Worm (Caenorhabditis elegans) whole organism, L3 larva: Measurements from ENCODE around the gene Y37E11AR.7.

Source experiments
- R02D3.7 ChIP-seq: fragments of 150-350 bp; optimal IDR thresholded peaks from 2 replicates; lab custom pipeline; 2014; ENCODE audit warnings: missing biosample characterization, missing genetic modification characterization
- ZK546.5 ChIP-seq: sonication (generic microtip); optimal IDR thresholded peaks from 2 replicates; lab custom pipeline; 2017; ENCODE audit warnings: missing biosample characterization, missing genetic modification characterization
- aly-2 ChIP-seq: fragments of 150-350 bp; optimal IDR thresholded peaks from 2 replicates; lab custom pipeline; 2014; ENCODE audit warnings: missing biosample characterization, missing genetic modification characterization
- ama-1 ChIP-seq: fragments of 150-350 bp; optimal IDR thresholded peaks from 2 replicates; lab custom pipeline; 2018
- ceh-16 ChIP-seq: sonication (generic microtip); optimal IDR thresholded peaks from 2 replicates; lab custom pipeline; 2017; ENCODE audit warnings: missing biosample characterization, missing genetic modification characterization
- ceh-82 ChIP-seq: fragments of 150-350 bp; optimal IDR thresholded peaks from 2 replicates; lab custom pipeline; 2014; ENCODE audit warnings: missing biosample characterization, missing genetic modification characterization
- ceh-9 ChIP-seq: sonication (generic microtip); optimal IDR thresholded peaks from 2 replicates; lab custom pipeline; 2018; ENCODE audit warnings: missing biosample characterization, missing genetic modification characterization
- daf-12 ChIP-seq: fragments of 150-350 bp; optimal IDR thresholded peaks from 2 replicates; lab custom pipeline; 2014; ENCODE audit warnings: missing biosample characterization, missing genetic modification reagents, missing genetic modification characterization
- egl-27 ChIP-seq: sonication (generic microtip); optimal IDR thresholded peaks from 4 replicates; lab custom pipeline; 2017; ENCODE audit warnings: missing biosample characterization, missing genetic modification reagents, missing genetic modification characterization
- egl-5 ChIP-seq: fragments of 150-350 bp; optimal IDR thresholded peaks from 2 replicates; lab custom pipeline; 2017; ENCODE audit warnings: missing biosample characterization, missing genetic modification reagents, missing genetic modification characterization, inconsistent platforms
- elt-2 ChIP-seq: sonication (generic microtip); optimal IDR thresholded peaks from 2 replicates; lab custom pipeline; 2016; ENCODE audit warnings: missing genetic modification reagents, mild to moderate bottlenecking, missing genetic modification characterization, missing compliant biosample characterization
- elt-3 ChIP-seq, 3 experiments: fragments of 150-350 bp in 1 of 3; sonication (generic microtip) in 2 of 3; optimal IDR thresholded peaks; 2 replicates in 2 of 3; 4 replicates in 1 of 3; lab custom pipeline; 2014 to 2017; ENCODE audit warnings: missing biosample characterization in 3 of 3, missing genetic modification characterization in 3 of 3
- eor-1 ChIP-seq, 2 experiments: fragments of 150-350 bp; optimal IDR thresholded peaks; 2 replicates each; lab custom pipeline; 2014 to 2018; ENCODE audit warnings: missing biosample characterization in 2 of 2, missing genetic modification characterization in 2 of 2
- fkh-10 ChIP-seq: sonication (generic microtip); optimal IDR thresholded peaks from 2 replicates; lab custom pipeline; 2017; ENCODE audit warnings: missing biosample characterization, missing genetic modification reagents, missing genetic modification characterization
- fkh-2 ChIP-seq: fragments of 150-350 bp; optimal IDR thresholded peaks from 2 replicates; lab custom pipeline; 2014; ENCODE audit warnings: missing biosample characterization, missing genetic modification reagents, missing genetic modification characterization
- fos-1 ChIP-seq: fragments of 150-350 bp; optimal IDR thresholded peaks from 2 replicates; lab custom pipeline; 2014; ENCODE audit warnings: missing biosample characterization, missing genetic modification characterization
- hmg-11 ChIP-seq: sonication (generic microtip); optimal IDR thresholded peaks from 2 replicates; lab custom pipeline; 2016; ENCODE audit warnings: missing genetic modification characterization, missing compliant biosample characterization
- jun-1 ChIP-seq: fragments of 150-350 bp; optimal IDR thresholded peaks from 2 replicates; lab custom pipeline; 2014; ENCODE audit warnings: missing biosample characterization, missing genetic modification reagents, missing genetic modification characterization
- lin-15B ChIP-seq: fragments of 150-350 bp; optimal IDR thresholded peaks from 2 replicates; lab custom pipeline; 2014; ENCODE audit warnings: missing biosample characterization, missing genetic modification characterization
- lin-39 ChIP-seq: fragments of 150-350 bp; optimal IDR thresholded peaks from 2 replicates; lab custom pipeline; 2018; ENCODE audit warnings: missing biosample characterization, missing genetic modification reagents, missing genetic modification characterization
- lsy-12 ChIP-seq: sonication (generic microtip); optimal IDR thresholded peaks from 2 replicates; lab custom pipeline; 2016; ENCODE audit warnings: mild to moderate bottlenecking, missing genetic modification characterization, missing compliant biosample characterization
- mml-1 ChIP-seq: fragments of 150-350 bp; sonication (generic microtip); optimal IDR thresholded peaks from 3 replicates; lab custom pipeline; 2014; ENCODE audit warnings: missing biosample characterization, missing genetic modification characterization
- nfya-1 ChIP-seq: sonication (generic microtip); optimal IDR thresholded peaks from 2 replicates; lab custom pipeline; 2017; ENCODE audit warnings: missing genetic modification characterization, mild to moderate bottlenecking, missing compliant biosample characterization, antibody characterized with exemption, moderate library complexity; ENCODE audit not compliant: insufficient read depth
- nhr-11 ChIP-seq: fragments of 150-350 bp; optimal IDR thresholded peaks from 2 replicates; lab custom pipeline; 2014; ENCODE audit warnings: missing biosample characterization, missing genetic modification characterization
- nhr-12 ChIP-seq: fragments of 150-350 bp; optimal IDR thresholded peaks from 2 replicates; lab custom pipeline; 2014; ENCODE audit warnings: missing biosample characterization, missing genetic modification characterization
- nhr-23 ChIP-seq: fragments of 150-350 bp; optimal IDR thresholded peaks from 2 replicates; lab custom pipeline; 2014; ENCODE audit warnings: missing biosample characterization, missing genetic modification reagents, missing genetic modification characterization
- nhr-237 ChIP-seq: fragments of 150-350 bp; optimal IDR thresholded peaks from 2 replicates; lab custom pipeline; 2014; ENCODE audit warnings: missing biosample characterization, missing genetic modification characterization
- nhr-25 ChIP-seq: sonication (generic microtip); optimal IDR thresholded peaks from 2 replicates; lab custom pipeline; 2017; ENCODE audit warnings: missing biosample characterization, missing genetic modification characterization
- nhr-28 ChIP-seq: fragments of 150-350 bp; optimal IDR thresholded peaks from 2 replicates; lab custom pipeline; 2014; ENCODE audit warnings: missing biosample characterization, missing genetic modification characterization
- nhr-43 ChIP-seq: sonication (generic microtip); optimal IDR thresholded peaks from 2 replicates; lab custom pipeline; 2016; ENCODE audit warnings: mild to moderate bottlenecking, missing genetic modification characterization, missing compliant biosample characterization; ENCODE audit not compliant: poor library complexity, severe bottlenecking
- nhr-67 ChIP-seq: fragments of 150-350 bp; optimal IDR thresholded peaks from 2 replicates; lab custom pipeline; 2014; ENCODE audit warnings: missing biosample characterization, missing genetic modification characterization
- nhr-76 ChIP-seq: fragments of 150-350 bp; sonication (generic microtip); optimal IDR thresholded peaks from 5 replicates; lab custom pipeline; 2014; ENCODE audit warnings: missing biosample characterization, missing genetic modification characterization
- nhr-77 ChIP-seq: fragments of 150-350 bp; optimal IDR thresholded peaks from 2 replicates; lab custom pipeline; 2014; ENCODE audit warnings: missing biosample characterization, missing genetic modification characterization
- pha-4 ChIP-seq: fragments of 150-350 bp; optimal IDR thresholded peaks from 2 replicates; lab custom pipeline; 2014; ENCODE audit warnings: missing biosample characterization, missing genetic modification reagents, missing genetic modification characterization
- pqm-1 ChIP-seq: fragments of 150-350 bp; optimal IDR thresholded peaks from 2 replicates; lab custom pipeline; 2017; ENCODE audit warnings: missing biosample characterization, missing genetic modification characterization, inconsistent platforms
- sea-2 ChIP-seq: fragments of 150-350 bp; sonication (generic microtip); optimal IDR thresholded peaks from 4 replicates; lab custom pipeline; 2014; ENCODE audit warnings: missing biosample characterization, missing genetic modification reagents, missing genetic modification characterization
- skn-1 ChIP-seq: fragments of 150-350 bp; optimal IDR thresholded peaks from 2 replicates; lab custom pipeline; 2014; ENCODE audit warnings: missing biosample characterization, missing genetic modification characterization
- snpc-4 ChIP-seq: fragments of 150-350 bp; optimal IDR thresholded peaks from 2 replicates; lab custom pipeline; 2014; ENCODE audit warnings: missing biosample characterization, missing genetic modification characterization
- tbx-2 ChIP-seq: sonication (generic microtip); optimal IDR thresholded peaks from 2 replicates; lab custom pipeline; 2016; ENCODE audit warnings: mild to moderate bottlenecking, missing genetic modification characterization, missing compliant biosample characterization
- unc-39 ChIP-seq: sonication (generic microtip); optimal IDR thresholded peaks from 4 replicates; lab custom pipeline; 2017; ENCODE audit warnings: missing biosample characterization, missing genetic modification characterization
- unc-62 ChIP-seq: fragments of 150-350 bp; sonication (generic microtip); optimal IDR thresholded peaks from 4 replicates; lab custom pipeline; 2014; ENCODE audit warnings: missing biosample characterization, missing genetic modification reagents, missing genetic modification characterization
- ztf-11 ChIP-seq: fragments of 150-350 bp; optimal IDR thresholded peaks from 2 replicates; lab custom pipeline; 2014; ENCODE audit warnings: missing biosample characterization, missing genetic modification characterization
- ztf-4 ChIP-seq: fragments of 150-350 bp; optimal IDR thresholded peaks from 2 replicates; lab custom pipeline; 2014; ENCODE audit warnings: missing biosample characterization, missing genetic modification characterization

The Y37E11AR.7 gene

DNA sequence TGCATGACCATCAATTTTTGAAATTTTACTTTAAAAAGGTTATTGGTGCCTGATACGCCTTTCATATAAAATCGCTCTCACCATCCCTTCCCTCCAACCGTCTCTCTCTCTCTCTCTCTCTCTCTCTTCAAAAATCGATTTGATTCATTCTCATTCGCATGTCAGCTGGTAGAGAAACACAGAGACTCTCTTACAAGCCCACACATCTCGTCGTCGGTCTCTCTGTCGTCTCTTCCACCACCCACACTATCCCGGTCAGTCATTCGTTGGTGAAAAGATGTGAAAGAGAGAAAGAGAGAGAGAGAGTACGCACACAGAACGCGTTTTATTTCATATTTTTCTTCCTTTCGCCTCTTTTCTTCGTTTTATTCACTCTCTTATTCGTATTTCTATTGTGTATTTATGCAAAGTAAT is 12.8 kb downstream of the Y37E11AR.7 start (continued):
- peak; percentile 78 for TF ChIP-seq lin-15B (tag; lab: Kevin White, UChicago)
- TF ChIP-seq unc-62 (GFP tag; lab: Kevin White, UChicago) = no peak
- no peak for TF ChIP-seq ztf-11
- no peak for TF ChIP-seq nhr-12 (tag; lab: Kevin White, UChicago)
- TF ChIP-seq nhr-28 (tag; lab: Kevin White, UChicago) = no peak
- TF ChIP-seq egl-27 (tag; lab: Kevin White, UChicago) = no peak
- no peak for TF ChIP-seq daf-12
- TF ChIP-seq nhr-23 (tag; lab: Kevin White, UChicago) = peak; percentile 75
- no peak for TF ChIP-seq nhr-67 (tag; lab: Kevin White, UChicago)
- peak; percentile 36 for TF ChIP-seq snpc-4 (tag; lab: Kevin White, UChicago)
- peak; percentile 75 for TF ChIP-seq pha-4 (tag; lab: Kevin White, UChicago)

- TF ChIP-seq nhr-43 (tag; lab: Kevin White, UChicago) = no peak
- no peak for TF ChIP-seq ztf-11
- TF ChIP-seq ama-1 (lab: Kevin White, UChicago) = no peak
- TF ChIP-seq fos-1 (tag; lab: Kevin White, UChicago) = no peak
Measured at ce11 chrIV:3741874-3742273, 13.4 kb downstream of the Y37E11AR.7 start.

ce11 chrIV:3740830-3741477 is 14.3 kb downstream of the Y37E11AR.7 start, which contains the start of gene nape-1:
Gene nape-1 (minus strand): TSS chrIV:3740880.
- TF ChIP-seq mml-1 (tag; lab: Kevin White, UChicago) (no peak), ztf-11 (no peak), pha-4 (tag; lab: Kevin White, UChicago) (peak; percentile 99), nhr-237 (no peak), ceh-82 (tag; lab: Kevin White, UChicago) (no peak), fkh-2 (no peak), ceh-9 (tag; lab: Kevin White, UChicago) (no peak), unc-62 (GFP tag; lab: Kevin White, UChicago) (no peak), R02D3.7 (tag; lab: Kevin White, UChicago) (no peak), jun-1 (tag; lab: Kevin White, UChicago) (no peak), nhr-67 (tag; lab: Kevin White, UChicago) (no peak), egl-5 (tag; lab: Kevin White, UChicago) (peak; percentile 41), nhr-76 (tag; lab: Kevin White, UChicago) (no peak), skn-1 (no peak), ama-1 (lab: Kevin White, UChicago) (no peak), ztf-4 (tag; lab: Kevin White, UChicago) (no peak), elt-3 (tag; optimal IDR thresholded peaks at IDR 0.05; lab: Kevin White, UChicago) (no peak), nhr-23 (tag; lab: Kevin White, UChicago) (no peak), sea-2 (no peak), lsy-12 (tag; lab: Kevin White, UChicago) (no peak), daf-12 (no peak), hmg-11 (peak; percentile 42), ZK546.5 (tag; lab: Kevin White, UChicago) (no peak), tbx-2 (tag; lab: Kevin White, UChicago) (no peak), fkh-10 (GFP tag; lab: Kevin White, UChicago) (no peak), nhr-43 (tag; lab: Kevin White, UChicago) (no peak), unc-39 (tag; lab: Kevin White, UChicago) (no peak), nhr-11 (tag; lab: Kevin White, UChicago) (no peak), ceh-16 (no peak), nhr-77 (no peak), nhr-28 (tag; lab: Kevin White, UChicago) (no peak), fos-1 (tag; lab: Kevin White, UChicago) (no peak), aly-2 (tag; lab: Kevin White, UChicago) (no peak), nhr-25 (tag; lab: Kevin White, UChicago) (no peak), lin-15B (tag; lab: Kevin White, UChicago) (peak; percentile 59), lin-39 (tag; lab: Kevin White, UChicago) (peak; percentile 46), nhr-12 (tag; lab: Kevin White, UChicago) (no peak), snpc-4 (tag; lab: Kevin White, UChicago) (no peak), eor-1 (tag; optimal IDR thresholded peaks at IDR 0.05; lab: Kevin White, UChicago) (no peak), elt-2 (peak; percentile 35), pqm-1 (peak; percentile 31), nfya-1 (tag; lab: Kevin White, UChicago) (peak; percentile 54)
- TF ChIP-seq, all 47 proteins: peak for 8
